Fruit fly (Drosophila melanogaster): Measurements from ENCODE around the gene CG7872.
A peak's percentile ranks its signal among the peaks of the same experiment; 100 is the strongest.

CG7872 gene

dm6 chrX:15549055-15549454, 28.9 kb upstream of the CG7872 start (continued):
- TF ChIP-seq CG17612 (GFP tag; IDR thresholded peaks at IDR 0.05) (peak; percentile 33; the same call in 1 of the 2 replicates), CG12104 (GFP tag; optimal IDR thresholded peaks at IDR 0.05) (peak; percentile 58), tna (GFP tag; IDR thresholded peaks at IDR 0.05; ENCODE audit: partially characterized antibody) (no peak), CG10147 (GFP tag; optimal IDR thresholded peaks at IDR 0.05) (peak; percentile 87), lilli (GFP tag; optimal IDR thresholded peaks at IDR 0.05) (peak; percentile 77), ci (GFP tag; IDR thresholded peaks at IDR 0.05) (peak; percentile 64; the same call in 1 of the 3 replicates), pnt (GFP tag; optimal IDR thresholded peaks at IDR 0.05) (peak; percentile 72), CG13424 (tag; optimal IDR thresholded peaks at IDR 0.05) (peak; percentile 88), otp (GFP tag; IDR thresholded peaks at IDR 0.05) (no peak), CG11085 (GFP tag; IDR thresholded peaks at IDR 0.05) (peak; percentile 50; the same call in 1 of the 2 replicates), CG14667 (GFP tag; IDR thresholded peaks at IDR 0.05) (peak; percentile 71), Fer3 (tag; optimal IDR thresholded peaks at IDR 0.05) (peak; percentile 79), sim (GFP tag; IDR thresholded peaks at IDR 0.05) (no peak), CG4360 (GFP tag; IDR thresholded peaks at IDR 0.05) (no peak), caup (GFP tag; optimal IDR thresholded peaks at IDR 0.05; ENCODE audit: severe bottlenecking) (peak; percentile 76), br (optimal IDR thresholded peaks at IDR 0.05) (no peak), CG15269 (tag; optimal IDR thresholded peaks at IDR 0.05) (peak; percentile 86), CG7372 (GFP tag; IDR thresholded peaks at IDR 0.05) (peak; percentile 79), croc (GFP tag; conservative IDR thresholded peaks at IDR 0.05) (peak; percentile 50), dimm (GFP tag; IDR thresholded peaks at IDR 0.05) (no peak), phol (tag; optimal IDR thresholded peaks at IDR 0.05) (peak; percentile 85), org-1 (GFP tag; optimal IDR thresholded peaks at IDR 0.05) (peak; percentile 64), toy (GFP tag; IDR thresholded peaks at IDR 0.05) (peak; percentile 23; the same call in 1 of the 2 replicates), sisA (GFP tag; IDR thresholded peaks at IDR 0.05) (peak; percentile 75), CG10462 (GFP tag; optimal IDR thresholded peaks at IDR 0.05) (peak; percentile 29), CG34422 (GFP tag; IDR thresholded peaks at IDR 0.05) (peak; percentile 72), cg (GFP tag; optimal IDR thresholded peaks at IDR 0.05) (no peak), CG11560 (tag; IDR thresholded peaks at IDR 0.05) (peak; percentile 46; the same call in 2 of the 3 replicates), CG2678 (tag; optimal IDR thresholded peaks at IDR 0.05) (peak; percentile 89), repo (GFP tag; optimal IDR thresholded peaks at IDR 0.05) (peak; percentile 36), D19A (tag; optimal IDR thresholded peaks at IDR 0.05) (peak; percentile 67), PHDP (tag; optimal IDR thresholded peaks at IDR 0.05) (peak; percentile 82), tx (GFP tag; optimal IDR thresholded peaks at IDR 0.05) (peak; percentile 60), CG42726 (GFP tag; IDR thresholded peaks at IDR 0.05; ENCODE audit: partially characterized antibody) (no peak), CG16813 (GFP tag; IDR thresholded peaks at IDR 0.05; ENCODE audit: partially characterized antibody) (no peak), Bteb2 (GFP tag; optimal IDR thresholded peaks at IDR 0.05) (peak; percentile 57), CG3838 (GFP tag; optimal IDR thresholded peaks at IDR 0.05) (peak; percentile 2), Usf (GFP tag; optimal IDR thresholded peaks at IDR 0.05) (peak; percentile 24), chn (GFP tag; optimal IDR thresholded peaks at IDR 0.05) (peak; percentile 30), CG14050 (GFP tag; IDR thresholded peaks at IDR 0.05) (peak; percentile 50; the same call in 2 of the 3 replicates), Dp (GFP tag; optimal IDR thresholded peaks at IDR 0.05) (no peak), HmgD (GFP tag; optimal IDR thresholded peaks at IDR 0.05) (no peak), Drgx (GFP tag; IDR thresholded peaks at IDR 0.05) (peak; percentile 74), jing (GFP tag; optimal IDR thresholded peaks at IDR 0.05) (peak; percentile 3), CG15514 (GFP tag; optimal IDR thresholded peaks at IDR 0.05) (peak; percentile 57), shn (GFP tag; optimal IDR thresholded peaks at IDR 0.05) (peak; percentile 65), bsh (GFP tag; optimal IDR thresholded peaks at IDR 0.05) (peak in 1 of 2 experiments; percentile 63), Ptx1 (GFP tag; IDR thresholded peaks at IDR 0.05) (peak; percentile 85), slp2 (GFP tag; optimal IDR thresholded peaks at IDR 0.05) (peak; percentile 54), CG1603 (tag; optimal IDR thresholded peaks at IDR 0.05) (peak; percentile 20), zfh1 (GFP tag; IDR thresholded peaks at IDR 0.05) (0 out of 3 replicates have a peak, but pooled peaks have one; percentile 52)

All from whole organism, embryonic.